Worm (Caenorhabditis elegans): Measurements from ENCODE around the gene msp-51.

- TF ChIP-seq lin-13 (tag; optimal IDR thresholded peaks at IDR 0.05) (no peak), ceh-39 (tag; optimal IDR thresholded peaks at IDR 0.05) (no peak), nhr-76 (tag; optimal IDR thresholded peaks at IDR 0.05) (no peak), pha-4 (tag; optimal IDR thresholded peaks at IDR 0.05) (no peak), ztf-11 (tag; optimal IDR thresholded peaks at IDR 0.05) (no peak), blmp-1 (tag; optimal IDR thresholded peaks at IDR 0.05) (no peak), unc-39 (tag; optimal IDR thresholded peaks at IDR 0.05) (no peak), mep-1 (tag; optimal IDR thresholded peaks at IDR 0.05) (no peak), bed-3 (GFP tag; optimal IDR thresholded peaks at IDR 0.05) (no peak), lsy-2 (tag; optimal IDR thresholded peaks at IDR 0.05) (no peak), tbx-8 (GFP tag; optimal IDR thresholded peaks at IDR 0.05) (no peak), unc-62 (GFP tag; optimal IDR thresholded peaks at IDR 0.05) (no peak), mab-5 (tag; optimal IDR thresholded peaks at IDR 0.05) (no peak)
Measured at ce11 chrIV:5317106-5317505, 22.0 kb upstream of the msp-51 start.
